Worm (Caenorhabditis elegans): ENCODE measurements around the gene nhr-43.

Gene nhr-43

DNA sequence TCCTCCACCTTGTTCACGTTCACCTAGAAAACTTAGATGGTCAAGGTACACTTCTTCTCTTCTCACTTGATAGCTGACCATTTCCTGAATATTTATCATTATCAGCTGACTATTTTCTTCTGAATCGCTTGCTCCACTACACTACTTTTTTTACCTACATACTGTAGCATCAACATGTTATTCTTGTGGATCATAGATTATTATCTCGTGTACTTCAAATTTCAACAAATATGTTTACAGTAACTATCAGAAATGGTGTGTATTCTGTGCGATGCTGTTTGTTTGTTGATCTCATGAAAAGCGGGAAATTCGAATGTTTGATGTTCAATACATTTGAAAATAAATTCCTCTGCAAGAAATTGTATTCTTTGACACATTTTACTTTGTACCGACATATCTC, 17.5 kb downstream of the nhr-43 start, which contains the start of gene ZK822.10:
Gene ZK822.10 (plus strand): TSS at position 231 of the 400 bp plus-strand sequence.
- TF ChIP-seq somi-1 (GFP tag; optimal IDR thresholded peaks at IDR 0.05), result no peak
- no peak for TF ChIP-seq T26A5.8 (tag; optimal IDR thresholded peaks at IDR 0.05)
- TF ChIP-seq mxl-1 (tag; optimal IDR thresholded peaks at IDR 0.05), result no peak
- TF ChIP-seq lin-26 (GFP tag; IDR thresholded peaks at IDR 0.05), result no peak
- no peak for TF ChIP-seq tlf-1 (GFP tag; optimal IDR thresholded peaks at IDR 0.05)
- TF ChIP-seq nhr-80 (tag; optimal IDR thresholded peaks at IDR 0.05), result peak; percentile 74
- TF ChIP-seq cebp-1 (GFP tag; IDR thresholded peaks at IDR 0.05), result no peak
- TF ChIP-seq cebp-1 (tag; optimal IDR thresholded peaks at IDR 0.05), result peak; percentile 6
- TF ChIP-seq madf-10 (tag; optimal IDR thresholded peaks at IDR 0.05), result no peak
- no peak for TF ChIP-seq dpff-1 (tag; optimal IDR thresholded peaks at IDR 0.05)
- TF ChIP-seq unc-62 (GFP tag; optimal IDR thresholded peaks at IDR 0.05), result peak; percentile 48
- TF ChIP-seq ZK185.1 (tag; optimal IDR thresholded peaks at IDR 0.05; ENCODE audit: poor library complexity, severe bottlenecking), result no peak
- no peak for TF ChIP-seq madf-6 (GFP tag; IDR thresholded peaks at IDR 0.05)
- no peak for TF ChIP-seq ama-1 (optimal IDR thresholded peaks at IDR 0.05)
- no peak for TF ChIP-seq ama-1 (GFP tag; optimal IDR thresholded peaks at IDR 0.05)
- TF ChIP-seq nfyb-1 (GFP tag; IDR thresholded peaks at IDR 0.05), result no peak
- no peak for TF ChIP-seq C17E4.6 (GFP tag; IDR thresholded peaks at IDR 0.05)
- TF ChIP-seq K12H6.12 (tag; optimal IDR thresholded peaks at IDR 0.05), result no peak
- no peak for TF ChIP-seq ceh-91 (GFP tag; IDR thresholded peaks at IDR 0.05)
- no peak for TF ChIP-seq hrde-1 (tag; optimal IDR thresholded peaks at IDR 0.05; ENCODE audit: borderline replicate concordance)
- TF ChIP-seq F33H1.4 (GFP tag; IDR thresholded peaks at IDR 0.05), result no peak
- TF ChIP-seq egl-44 (GFP tag; IDR thresholded peaks at IDR 0.05), result no peak
- TF ChIP-seq cebp-2 (GFP tag; IDR thresholded peaks at IDR 0.05), result no peak

DNA sequence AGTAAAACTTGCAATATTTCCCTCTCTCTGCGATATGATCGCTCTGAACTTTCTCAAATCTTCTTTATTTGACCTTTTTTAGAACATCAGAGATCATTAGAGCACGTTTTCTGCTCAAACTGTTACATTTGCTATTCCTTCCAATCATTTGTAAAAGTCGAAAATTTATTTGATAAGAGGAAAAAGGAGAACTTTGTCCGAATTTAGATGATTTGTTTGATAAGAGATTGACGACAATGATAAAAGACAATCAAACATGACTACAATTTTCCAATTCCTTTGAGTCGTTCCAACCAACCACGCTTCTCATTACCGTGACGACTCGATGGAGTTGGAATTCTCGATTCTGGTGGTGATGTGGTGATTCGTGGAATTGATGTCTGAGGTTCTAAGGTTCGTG, 18.5 kb downstream of the nhr-43 start:
- no peak for TF ChIP-seq ceh-58 (GFP tag; IDR thresholded peaks at IDR 0.05)
- no peak for TF ChIP-seq zim-3 (tag; optimal IDR thresholded peaks at IDR 0.05)
- TF ChIP-seq hlh-26 (GFP tag; conservative IDR thresholded peaks at IDR 0.05), result no peak
- peak; percentile 61 for TF ChIP-seq nhr-80 (tag; optimal IDR thresholded peaks at IDR 0.05)
- no peak for TF ChIP-seq lin-54 (GFP tag; optimal IDR thresholded peaks at IDR 0.05)

DNA sequence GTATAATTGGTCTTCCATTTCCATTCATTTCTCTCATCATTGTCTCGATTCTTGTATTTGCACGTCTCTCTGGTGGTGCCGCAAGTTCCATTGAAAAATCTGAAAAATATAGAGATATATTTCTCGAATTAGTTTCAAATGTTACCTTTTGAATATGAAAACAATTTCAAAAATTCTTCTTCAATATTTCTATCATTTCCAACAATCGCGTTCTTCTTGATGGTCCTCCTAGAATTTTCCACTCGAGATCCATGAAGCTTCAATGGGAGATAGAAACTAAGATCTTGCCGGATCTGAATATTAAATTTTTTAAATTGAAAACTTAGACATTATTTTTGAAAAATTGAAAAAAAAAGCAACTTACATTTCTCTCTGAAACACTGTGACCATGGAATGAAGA, 19.7 kb downstream of the nhr-43 start:
- TF ChIP-seq sdz-38 (tag; optimal IDR thresholded peaks at IDR 0.05), result no peak

DNA sequence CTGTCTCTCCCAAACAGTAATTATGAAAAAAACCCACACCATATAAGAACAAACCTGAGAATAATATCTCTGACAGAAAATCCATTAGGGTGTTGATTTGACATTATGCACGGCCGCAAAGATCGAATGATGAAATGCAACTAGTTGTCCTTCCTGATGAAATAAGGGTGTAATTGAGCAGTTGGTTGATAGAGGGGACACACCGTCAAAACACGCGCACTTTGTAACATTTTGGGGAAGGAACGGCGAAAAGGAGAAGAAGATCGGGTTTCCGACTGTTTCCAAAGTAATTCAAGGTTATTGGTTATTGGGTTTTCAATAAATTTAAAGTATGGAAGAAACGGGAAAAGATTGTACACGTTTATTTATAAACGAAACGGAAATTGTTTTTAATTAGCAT, 22.6 kb downstream of the nhr-43 start, which contains the start of gene ZK822.1:
Gene ZK822.1 (minus strand): TSS at position 121 of the 400 bp plus-strand sequence.
- no peak for TF ChIP-seq C17E4.6 (GFP tag; IDR thresholded peaks at IDR 0.05)
- no peak for TF ChIP-seq ztf-18 (tag; optimal IDR thresholded peaks at IDR 0.05)
- TF ChIP-seq cebp-1 (GFP tag; IDR thresholded peaks at IDR 0.05), result no peak
- TF ChIP-seq cebp-1 (tag; optimal IDR thresholded peaks at IDR 0.05), result peak; percentile 10

DNA sequence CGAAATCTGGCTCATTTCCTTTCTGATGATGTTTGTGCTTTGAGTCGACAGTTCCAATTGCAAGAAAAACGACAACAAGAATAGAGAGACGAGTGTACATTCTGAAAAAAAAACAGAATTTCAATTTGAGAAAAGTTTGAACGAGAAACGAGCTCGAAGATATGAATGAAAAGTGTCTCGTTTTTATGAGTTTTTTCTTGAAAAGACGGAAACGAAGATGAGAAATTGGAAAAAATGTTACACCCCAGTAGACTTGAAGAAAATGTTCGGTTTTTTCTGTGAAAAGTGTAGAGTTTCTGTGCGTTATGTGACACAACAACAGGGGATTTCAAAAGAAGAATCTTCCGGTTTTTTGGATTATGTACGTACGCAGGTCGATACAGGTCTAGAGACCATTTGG, 23.7 kb downstream of the nhr-43 start, which contains the start of gene srlf-31:
Gene srlf-31 (minus strand): TSS at position 101 of the 400 bp plus-strand sequence.
- TF ChIP-seq Y56A3A.18 (GFP tag; IDR thresholded peaks at IDR 0.05) (no peak), tbx-9 (tag; optimal IDR thresholded peaks at IDR 0.05; ENCODE audit: borderline replicate concordance) (no peak), snpc-1.1 (tag; optimal IDR thresholded peaks at IDR 0.05; ENCODE audit: insufficient read depth) (no peak), die-1 (tag; optimal IDR thresholded peaks at IDR 0.05) (no peak), F22D6.2 (tag; optimal IDR thresholded peaks at IDR 0.05) (no peak), lag-1 (GFP tag; IDR thresholded peaks at IDR 0.05) (no peak), sptf-2 (GFP tag; optimal IDR thresholded peaks at IDR 0.05) (no peak), nhr-80 (tag; optimal IDR thresholded peaks at IDR 0.05) (no peak)
